Fruit fly (Drosophila melanogaster) whole organism, embryonic: Measurements from ENCODE around the gene CG5214.

Experiments used
- Asciz ChIP-seq: fragments of 200-800 bp; sonication (Bioruptor generic); optimal IDR thresholded peaks from 2 replicates; lab custom pipeline; 2017; ENCODE audit warnings: missing biosample characterization, mild to moderate bottlenecking, missing genetic modification characterization, missing genetic modification reagents
- B-H2 ChIP-seq: fragments of 200-800 bp; sonication (Bioruptor generic); optimal IDR thresholded peaks from 2 replicates; lab custom pipeline; 2018; ENCODE audit warnings: missing biosample characterization, mild to moderate bottlenecking, missing genetic modification characterization
- CG10431 ChIP-seq: fragments of 200-800 bp; sonication (Bioruptor generic); optimal IDR thresholded peaks from 3 replicates; lab custom pipeline; 2018; ENCODE audit warnings: missing biosample characterization, mild to moderate bottlenecking, missing genetic modification characterization
- CG10565 ChIP-seq: fragments of 200-800 bp; sonication (Bioruptor generic); optimal IDR thresholded peaks from 3 replicates; lab custom pipeline; 2016; ENCODE audit warnings: missing biosample characterization, mild to moderate bottlenecking, missing genetic modification characterization
- CG11398 ChIP-seq: fragments of 200-800 bp; sonication (Bioruptor generic); optimal IDR thresholded peaks from 2 replicates; lab custom pipeline; 2016; ENCODE audit warnings: missing biosample characterization, missing genetic modification characterization
- CG11504 ChIP-seq: fragments of 200-800 bp; sonication (Bioruptor generic); optimal IDR thresholded peaks from 3 replicates; lab custom pipeline; 2019; ENCODE audit warnings: missing biosample characterization, mild to moderate bottlenecking, missing genetic modification characterization, moderate library complexity
- CG12104 ChIP-seq: fragments of 200-800 bp; sonication (Bioruptor generic); optimal IDR thresholded peaks from 3 replicates; lab custom pipeline; 2016; ENCODE audit warnings: missing biosample characterization, missing genetic modification characterization
- CG12744 ChIP-seq: fragments of 200-800 bp; sonication (Bioruptor generic); optimal IDR thresholded peaks from 2 replicates; lab custom pipeline; 2016; ENCODE audit warnings: missing biosample characterization, missing genetic modification characterization
- CG17802 ChIP-seq: fragments of 200-800 bp; sonication (Bioruptor generic); optimal IDR thresholded peaks from 2 replicates; lab custom pipeline; 2018; ENCODE audit warnings: missing biosample characterization, mild to moderate bottlenecking, missing genetic modification characterization, moderate library complexity
- CG17829 ChIP-seq: fragments of 200-800 bp; optimal IDR thresholded peaks from 2 replicates; lab custom pipeline; 2019; ENCODE audit warnings: missing biosample characterization, mild to moderate bottlenecking, missing genetic modification characterization, moderate library complexity
- CG18764 ChIP-seq: fragments of 200-800 bp; sonication (Bioruptor generic); optimal IDR thresholded peaks from 3 replicates; lab custom pipeline; 2016; ENCODE audit warnings: missing biosample characterization, missing genetic modification characterization
- CG2129 ChIP-seq: fragments of 200-800 bp; sonication (Bioruptor generic); IDR thresholded peaks from 2 replicates; pipeline ENCODE4 v1.3.6; 2022; ENCODE audit warnings: missing biosample characterization, missing genetic modification characterization; ENCODE audit not compliant: partially characterized antibody
- CG2875 ChIP-seq: fragments of 200-800 bp; sonication (Bioruptor generic); optimal IDR thresholded peaks from 2 replicates; lab custom pipeline; 2017; ENCODE audit warnings: missing biosample characterization, mild to moderate bottlenecking, missing genetic modification characterization, missing genetic modification reagents
- CG34422 ChIP-seq: fragments of 200-800 bp; sonication (Bioruptor generic); IDR thresholded peaks from 3 replicates; pipeline ENCODE4 v1.3.6; 2022; ENCODE audit warnings: missing biosample characterization, missing genetic modification characterization
- CG3847 ChIP-seq: fragments of 200-800 bp; sonication (Bioruptor generic); IDR thresholded peaks from 2 replicates; pipeline ENCODE4 v1.3.6; 2022; ENCODE audit warnings: missing biosample characterization, missing genetic modification characterization
- CG4328 ChIP-seq: fragments of 200-800 bp; sonication (Bioruptor generic); optimal IDR thresholded peaks from 3 replicates; lab custom pipeline; 2017; ENCODE audit warnings: missing biosample characterization, missing genetic modification reagents, missing genetic modification characterization
- CG4707 ChIP-seq: fragments of 200-800 bp; sonication (Bioruptor generic); optimal IDR thresholded peaks from 2 replicates; lab custom pipeline; 2018; ENCODE audit warnings: missing biosample characterization, mild to moderate bottlenecking, missing genetic modification characterization, moderate library complexity
- CG7357 ChIP-seq: fragments of 200-800 bp; sonication (Bioruptor generic); IDR thresholded peaks from 3 replicates; pipeline ENCODE4 v1.3.6; 2022; ENCODE audit warnings: missing biosample characterization, missing genetic modification characterization
- CG7839 ChIP-seq: fragments of 200-800 bp; sonication (Bioruptor generic); optimal IDR thresholded peaks from 3 replicates; lab custom pipeline; 2018; ENCODE audit warnings: missing biosample characterization, mild to moderate bottlenecking, missing genetic modification characterization, moderate library complexity
- CG8388 ChIP-seq: fragments of 200-800 bp; sonication (Bioruptor generic); optimal IDR thresholded peaks from 2 replicates; lab custom pipeline; 2019; ENCODE audit warnings: missing biosample characterization, mild to moderate bottlenecking, missing genetic modification characterization, moderate library complexity
- CG8924 ChIP-seq: fragments of 200-800 bp; optimal IDR thresholded peaks from 3 replicates; lab custom pipeline; 2019; ENCODE audit warnings: missing biosample characterization, mild to moderate bottlenecking, missing genetic modification characterization, moderate library complexity
- CG9215 ChIP-seq: fragments of 200-800 bp; sonication (Bioruptor generic); IDR thresholded peaks from 2 replicates; pipeline ENCODE4 v1.3.6; 2022; ENCODE audit warnings: missing biosample characterization, missing genetic modification characterization
- CG9797 ChIP-seq: fragments of 200-800 bp; sonication (Bioruptor generic); optimal IDR thresholded peaks from 3 replicates; lab custom pipeline; 2018; ENCODE audit warnings: missing biosample characterization, mild to moderate bottlenecking, missing genetic modification characterization
- CG9876 ChIP-seq: fragments of 200-800 bp; sonication (Bioruptor generic); optimal IDR thresholded peaks from 2 replicates; lab custom pipeline; 2016; ENCODE audit warnings: missing biosample characterization, missing genetic modification characterization
- CTCF ChIP-seq: fragments of 200-800 bp; sonication (Bioruptor generic); optimal IDR thresholded peaks from 2 replicates; lab custom pipeline; 2017; ENCODE audit warnings: missing biosample characterization, mild to moderate bottlenecking, missing genetic modification characterization, moderate library complexity
- Chrac-16 ChIP-seq: fragments of 200-800 bp; sonication (Bioruptor generic); optimal IDR thresholded peaks from 3 replicates; lab custom pipeline; 2016; ENCODE audit warnings: missing biosample characterization, missing genetic modification characterization
- D ChIP-seq, 2 experiments: fragments of 200-800 bp in 1 of 2; fragments of >200 bp in 1 of 2; sonication (Bioruptor generic) in 1 of 2; optimal IDR thresholded peaks; 2 replicates in 1 of 2; 3 replicates in 1 of 2; lab custom pipeline; 2017; ENCODE audit warnings: mild to moderate bottlenecking in 1 of 2, missing biosample characterization in 1 of 2, missing genetic modification characterization in 1 of 2, missing genetic modification reagents in 1 of 2
- D19B ChIP-seq: fragments of 200-800 bp; sonication (Bioruptor generic); optimal IDR thresholded peaks from 2 replicates; lab custom pipeline; 2017; ENCODE audit warnings: missing biosample characterization, mild to moderate bottlenecking, missing genetic modification characterization
- Dip2 ChIP-seq: fragments of 200-800 bp; sonication (Bioruptor generic); IDR thresholded peaks from 2 replicates; pipeline ENCODE4 v1.3.6; 2022; ENCODE audit warnings: missing biosample characterization, missing genetic modification characterization
- HmgZ ChIP-seq: fragments of 200-800 bp; sonication (Bioruptor generic); optimal IDR thresholded peaks from 2 replicates; lab custom pipeline; 2018; ENCODE audit warnings: missing biosample characterization, mild to moderate bottlenecking, missing genetic modification characterization
- Lim3 ChIP-seq: fragments of 200-800 bp; sonication (Bioruptor generic); IDR thresholded peaks from 2 replicates; pipeline ENCODE4 v1.3.6; 2022; ENCODE audit warnings: missing biosample characterization, missing genetic modification characterization
- MESR4 ChIP-seq: fragments of 200-800 bp; sonication (Bioruptor generic); optimal IDR thresholded peaks from 2 replicates; lab custom pipeline; 2018; ENCODE audit warnings: missing biosample characterization, mild to moderate bottlenecking, missing genetic modification characterization, moderate library complexity
- Mrtf ChIP-seq: fragments of 200-800 bp; sonication (Bioruptor generic); IDR thresholded peaks from 3 replicates; pipeline ENCODE4 v1.3.6; 2022; ENCODE audit warnings: missing biosample characterization, missing genetic modification characterization
- NC2α ChIP-seq: fragments of 200-800 bp; sonication (Bioruptor generic); optimal IDR thresholded peaks from 2 replicates; lab custom pipeline; 2016; ENCODE audit warnings: missing biosample characterization, missing genetic modification characterization
- NK7.1 ChIP-seq: fragments of 200-800 bp; sonication (Bioruptor generic); optimal IDR thresholded peaks from 3 replicates; lab custom pipeline; 2016; ENCODE audit warnings: missing biosample characterization, missing genetic modification characterization
- Pdp1 ChIP-seq, 2 experiments: fragments of 200-800 bp; sonication (Bioruptor generic); optimal IDR thresholded peaks; 3 replicates each; lab custom pipeline; 2016; ENCODE audit warnings: missing biosample characterization in 2 of 2, missing genetic modification characterization in 2 of 2, mild to moderate bottlenecking in 1 of 2, moderate library complexity in 1 of 2
- Poxn ChIP-seq: fragments of 200-800 bp; sonication (Bioruptor generic); IDR thresholded peaks from 2 replicates; pipeline ENCODE4 v1.3.6; 2022; ENCODE audit warnings: missing biosample characterization, missing genetic modification characterization
- Usf ChIP-seq: fragments of 200-800 bp; sonication (Bioruptor generic); optimal IDR thresholded peaks from 2 replicates; lab custom pipeline; 2017; ENCODE audit warnings: missing genotype, missing biosample characterization, missing genetic modification characterization
- Xbp1 ChIP-seq: fragments of 200-800 bp; sonication (Bioruptor generic); optimal IDR thresholded peaks from 3 replicates; lab custom pipeline; 2016; ENCODE audit warnings: missing biosample characterization, mild to moderate bottlenecking, missing genetic modification characterization
- bbx ChIP-seq: fragments of 200-800 bp; sonication (Bioruptor generic); IDR thresholded peaks from 2 replicates; pipeline ENCODE4 v1.3.6; 2022; ENCODE audit warnings: missing biosample characterization, missing genetic modification characterization; ENCODE audit not compliant: partially characterized antibody
- fru ChIP-seq: fragments of >200 bp; optimal IDR thresholded peaks from 2 replicates; lab custom pipeline; 2017
- hbn ChIP-seq: fragments of 200-800 bp; sonication (Bioruptor generic); IDR thresholded peaks from 2 replicates; pipeline ENCODE4 v1.3.6; 2022; ENCODE audit warnings: missing biosample characterization, missing genetic modification characterization; ENCODE audit not compliant: partially characterized antibody
- ind ChIP-seq: fragments of 200-800 bp; sonication (Bioruptor generic); optimal IDR thresholded peaks from 3 replicates; lab custom pipeline; 2016; ENCODE audit warnings: missing biosample characterization, missing genetic modification characterization
- maf-S ChIP-seq: fragments of 200-800 bp; sonication (Bioruptor generic); optimal IDR thresholded peaks from 2 replicates; lab custom pipeline; 2016; ENCODE audit warnings: missing biosample characterization, missing genetic modification characterization
- pzg ChIP-seq: fragments of 200-800 bp; sonication (Bioruptor generic); optimal IDR thresholded peaks from 3 replicates; lab custom pipeline; 2018; ENCODE audit warnings: missing biosample characterization, mild to moderate bottlenecking, missing genetic modification characterization, moderate library complexity
- sc ChIP-seq, 3 experiments: fragments of >200 bp in 2 of 3; fragments of 200-800 bp in 1 of 3; sonication (Bioruptor generic) in 1 of 3; optimal IDR thresholded peaks; 2 replicates in 2 of 3; 3 replicates in 1 of 3; lab custom pipeline; 2017; ENCODE audit warnings: mild to moderate bottlenecking in 1 of 3, missing biosample characterization in 1 of 3, missing genetic modification characterization in 1 of 3, missing genetic modification reagents in 1 of 3
- so ChIP-seq: fragments of 200-800 bp; sonication (Bioruptor generic); IDR thresholded peaks from 3 replicates; pipeline ENCODE4 v1.3.6; 2022; ENCODE audit warnings: missing biosample characterization, missing genetic modification characterization
- tio ChIP-seq: fragments of 200-800 bp; sonication (Bioruptor generic); optimal IDR thresholded peaks from 2 replicates; lab custom pipeline; 2017; ENCODE audit warnings: missing biosample characterization, missing genetic modification characterization, inconsistent platforms
- tna ChIP-seq: fragments of 200-800 bp; sonication (Bioruptor generic); IDR thresholded peaks from 2 replicates; pipeline ENCODE4 v1.3.6; 2022; ENCODE audit warnings: missing biosample characterization, missing genetic modification characterization; ENCODE audit not compliant: partially characterized antibody

CG5214 gene

DNA sequence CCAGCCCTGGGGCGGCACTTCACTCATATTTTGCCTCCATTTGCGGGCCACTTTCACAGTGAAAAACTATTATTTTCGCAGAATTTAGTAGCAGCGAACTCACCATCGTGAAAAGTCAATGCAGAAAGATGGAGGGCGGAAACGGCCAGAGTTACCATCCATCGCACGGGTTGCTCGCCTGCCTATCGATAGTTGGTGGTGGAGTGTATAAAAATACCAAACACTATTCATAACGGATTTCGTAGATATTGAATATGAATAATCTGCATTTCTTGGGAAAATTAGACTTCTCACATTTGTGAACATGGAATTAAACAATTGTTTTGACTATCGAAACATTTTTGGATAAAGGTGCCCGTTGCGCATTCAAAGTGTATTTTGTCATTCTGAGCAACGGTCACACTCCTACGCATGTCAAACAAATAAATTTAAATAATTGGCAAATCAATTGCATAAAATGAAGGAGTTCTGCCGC is 27.9 kb upstream of the CG5214 start, which contains the start of the genes RpS25 and CG4820 (continued):
- TF ChIP-seq Usf (GFP tag; lab: Kevin White, UChicago) (peak; percentile 80), B-H2 (GFP tag; lab: Kevin White, UChicago) (peak; percentile 94), CG4328 (GFP tag; lab: Kevin White, UChicago) (peak; percentile 94), CG4707 (GFP tag; lab: Kevin White, UChicago) (peak; percentile 89), NC2α (GFP tag; lab: Kevin White, UChicago) (peak; percentile 84), CG17802 (tag; lab: Kevin White, UChicago) (peak; percentile 82), CG11504 (tag; lab: Kevin White, UChicago) (peak; percentile 84), ind (GFP tag; lab: Kevin White, UChicago) (peak; percentile 72), Pdp1 (GFP tag; optimal IDR thresholded peaks at IDR 0.05; lab: Kevin White, UChicago) (peak; percentile 86 to 91), MESR4 (GFP tag; lab: Kevin White, UChicago) (peak; percentile 100), CG17829 (tag; lab: Kevin White, UChicago) (peak; percentile 89), CG11398 (peak; percentile 92), Dip2 (GFP tag; lab: Robert Waterston, UW) (no peak), CG8388 (GFP tag; lab: Kevin White, UChicago) (peak; percentile 82), maf-S (peak; percentile 88), CG10431 (GFP tag; lab: Kevin White, UChicago) (peak; percentile 87), HmgZ (tag; lab: Kevin White, UChicago) (peak; percentile 92), tio (no peak), bbx (GFP tag; lab: Robert Waterston, UW) (peak; percentile 70), sc (optimal IDR thresholded peaks at IDR 0.05; lab: Kevin White, UChicago) (no peak), sc (GFP tag; optimal IDR thresholded peaks at IDR 0.05; lab: Kevin White, UChicago) (peak; percentile 86), CG34422 (GFP tag; lab: Robert Waterston, UW) (peak; percentile 90), CG10565 (peak; percentile 59), hbn (GFP tag; lab: Robert Waterston, UW) (peak; percentile 83), CG12104 (peak; percentile 93), CG8924 (tag; lab: Kevin White, UChicago) (peak; percentile 87), pzg (GFP tag; lab: Kevin White, UChicago) (peak; percentile 98), Asciz (GFP tag; lab: Kevin White, UChicago) (peak; percentile 89), CG18764 (peak; percentile 90), Chrac-16 (GFP tag; lab: Kevin White, UChicago) (peak; percentile 58), CG2129 (GFP tag; lab: Robert Waterston, UW) (peak; percentile 77), CG9876 (GFP tag; lab: Kevin White, UChicago) (peak; percentile 92), tna (peak; percentile 62; the same call in 1 of the 2 replicates), CG7839 (tag; lab: Kevin White, UChicago) (peak; percentile 86), Mrtf (GFP tag; lab: Robert Waterston, UW) (peak; percentile 82), so (peak; percentile 85), CG9215 (GFP tag; lab: Robert Waterston, UW) (peak; percentile 65), CG3847 (GFP tag; lab: Robert Waterston, UW) (peak; percentile 95), Lim3 (GFP tag; lab: Robert Waterston, UW) (peak; percentile 28; the same call in 1 of the 2 replicates), D (optimal IDR thresholded peaks at IDR 0.05; lab: Kevin White, UChicago) (no peak), D (GFP tag; optimal IDR thresholded peaks at IDR 0.05; lab: Kevin White, UChicago) (peak; percentile 86), CG2875 (GFP tag; lab: Kevin White, UChicago) (peak; percentile 92), fru (lab: Kevin White, UChicago) (no peak), Poxn (no peak; the same call in 1 of the 2 replicates), CG9797 (GFP tag; lab: Kevin White, UChicago) (peak; percentile 99), D19B (GFP tag; lab: Kevin White, UChicago) (peak; percentile 75), CG7357 (GFP tag; lab: Robert Waterston, UW) (0 out of 3 replicates have a peak, but pooled peaks have one; percentile 31), CG12744 (peak; percentile 82), NK7.1 (GFP tag; lab: Kevin White, UChicago) (peak; percentile 88), CTCF (GFP tag; lab: Kevin White, UChicago) (peak; percentile 69), Xbp1 (GFP tag; lab: Kevin White, UChicago) (peak; percentile 89)
